Worm (Caenorhabditis elegans): ENCODE data around the gene klp-4.

klp-4 gene

DNA sequence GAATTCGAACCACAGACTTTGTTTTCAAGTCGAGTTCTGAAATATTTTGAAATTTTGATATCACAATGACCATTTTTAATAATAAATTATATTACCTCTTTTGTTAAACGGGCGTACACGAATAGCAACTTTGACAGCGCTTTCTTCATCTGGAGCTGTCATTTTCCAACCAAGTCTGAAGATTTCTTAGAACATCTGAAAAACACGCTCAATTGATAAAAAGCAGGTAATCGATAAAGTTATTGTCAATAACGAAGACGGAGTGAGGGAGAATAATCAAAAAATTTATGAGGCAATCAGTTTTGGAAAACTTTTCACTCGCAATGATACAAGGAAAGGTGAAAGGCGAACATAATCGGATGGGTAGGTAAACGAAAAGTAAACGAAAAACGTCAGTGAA lies at the start of gene klp-4:
TSS of gene klp-4 (minus strand) at position 201 of the 400 bp plus-strand sequence.
- TF ChIP-seq daf-16 (GFP tag; optimal IDR thresholded peaks at IDR 0.05) (no peak), daf-16 (tag; optimal IDR thresholded peaks at IDR 0.05) (peak; percentile 63), arid-1 (GFP tag; conservative IDR thresholded peaks at IDR 0.05) (no peak), unc-62 (GFP tag; optimal IDR thresholded peaks at IDR 0.05 in 1 of 2) (peak in 1 of 2 experiments; percentile 82), unc-62 (tag; optimal IDR thresholded peaks at IDR 0.05) (no peak), nhr-10 (tag; optimal IDR thresholded peaks at IDR 0.05) (no peak), fkh-10 (GFP tag; optimal IDR thresholded peaks at IDR 0.05) (no peak), nhr-41 (GFP tag; IDR thresholded peaks at IDR 0.05) (no peak), lin-38 (GFP tag; IDR thresholded peaks at IDR 0.05) (no peak), T26A8.4 (GFP tag; IDR thresholded peaks at IDR 0.05) (no peak), rbr-2 (tag; optimal IDR thresholded peaks at IDR 0.05) (no peak), aha-1 (tag) (no peak), T20F7.1 (GFP tag; optimal IDR thresholded peaks at IDR 0.05) (no peak), sdz-12 (GFP tag; optimal IDR thresholded peaks at IDR 0.05) (no peak), php-3 (GFP tag; IDR thresholded peaks at IDR 0.05) (no peak), pqm-1 (tag; optimal IDR thresholded peaks at IDR 0.05) (peak; percentile 6), ama-1 (optimal IDR thresholded peaks at IDR 0.05) (no peak)

DNA sequence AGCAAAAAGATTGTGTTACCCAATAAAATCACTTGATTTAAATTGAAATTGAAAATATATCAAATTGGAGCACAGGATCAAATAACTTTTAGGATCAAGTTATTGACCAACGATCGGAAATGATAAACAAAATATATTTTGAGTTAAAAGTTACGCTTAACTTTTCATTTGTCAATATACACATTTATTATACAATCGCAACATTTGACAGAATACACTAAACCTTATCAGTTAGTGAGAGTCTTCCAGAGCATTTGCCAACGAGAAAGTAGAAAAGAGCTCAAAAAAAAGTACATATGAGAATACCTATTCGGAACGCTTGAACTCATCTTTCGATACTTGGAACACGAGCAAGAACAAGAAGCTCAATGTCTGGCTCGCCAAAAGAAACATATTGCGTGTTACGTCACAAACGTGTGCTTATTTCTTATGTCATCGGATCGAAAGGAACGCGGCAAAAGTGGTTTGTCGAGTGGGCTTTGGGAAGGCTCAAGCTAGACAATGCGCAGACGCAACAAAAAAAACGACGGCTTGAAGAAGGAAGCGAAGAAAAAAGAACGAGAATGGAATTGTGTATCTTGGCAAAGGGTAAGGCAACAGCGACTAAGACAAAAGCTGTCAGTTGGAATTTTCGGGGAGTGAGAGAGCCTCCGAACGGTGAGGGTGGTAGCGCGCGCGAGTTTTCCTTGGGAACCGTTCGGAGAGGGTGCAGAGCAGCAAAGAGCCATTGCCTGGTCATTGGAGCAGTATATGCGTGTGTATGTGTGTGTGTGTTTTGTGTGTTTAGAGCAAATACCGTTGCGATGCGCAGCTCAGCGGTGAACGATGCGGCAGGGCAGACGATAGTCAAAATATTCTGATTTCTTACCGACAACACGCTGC lies 48.1 kb upstream of the klp-4 start:
- TF ChIP-seq T20F7.1 (GFP tag; optimal IDR thresholded peaks at IDR 0.05) (no peak), jun-1 (tag; optimal IDR thresholded peaks at IDR 0.05) (no peak), unc-62 (GFP tag; optimal IDR thresholded peaks at IDR 0.05 in 1 of 2) (peak in 1 of 2 experiments; percentile 84), unc-62 (tag; optimal IDR thresholded peaks at IDR 0.05) (no peak), pqm-1 (tag; optimal IDR thresholded peaks at IDR 0.05) (peak; percentile 68), aha-1 (tag) (peak; percentile 87), egl-43 (GFP tag; IDR thresholded peaks at IDR 0.05) (no peak), nhr-48 (tag; optimal IDR thresholded peaks at IDR 0.05) (no peak), mdl-1 (tag; optimal IDR thresholded peaks at IDR 0.05) (no peak), spr-3 (GFP tag; optimal IDR thresholded peaks at IDR 0.05) (no peak), ceh-82 (tag; optimal IDR thresholded peaks at IDR 0.05) (no peak), zfp-3 (GFP tag; conservative IDR thresholded peaks at IDR 0.05) (0 out of 2 replicates have a peak, but pooled peaks have one; percentile 28), php-3 (GFP tag; IDR thresholded peaks at IDR 0.05) (no peak), spr-1 (tag; optimal IDR thresholded peaks at IDR 0.05) (no peak), ama-1 (optimal IDR thresholded peaks at IDR 0.05) (no peak), lim-7 (GFP tag; IDR thresholded peaks at IDR 0.05) (0 out of 2 replicates have a peak, but pooled peaks have one; percentile 12), D1046.2 (GFP tag; IDR thresholded peaks at IDR 0.05) (no peak), fos-1 (tag; optimal IDR thresholded peaks at IDR 0.05) (no peak), madf-5 (GFP tag; IDR thresholded peaks at IDR 0.05) (no peak), Y105C5A.15 (GFP tag; IDR thresholded peaks at IDR 0.05) (no peak), ZK546.5 (tag; optimal IDR thresholded peaks at IDR 0.05) (no peak), dve-1 (tag; optimal IDR thresholded peaks at IDR 0.05; ENCODE audit: insufficient read depth) (peak; percentile 23), set-16 (GFP tag; IDR thresholded peaks at IDR 0.05) (peak; percentile 52), ceh-28 (tag; optimal IDR thresholded peaks at IDR 0.05) (no peak), nhr-28 (tag; optimal IDR thresholded peaks at IDR 0.05) (peak; percentile 24), daf-8 (GFP tag; IDR thresholded peaks at IDR 0.05) (no peak), daf-16 (GFP tag; optimal IDR thresholded peaks at IDR 0.05) (no peak), daf-16 (tag; optimal IDR thresholded peaks at IDR 0.05) (peak; percentile 75), ztf-7 (tag; optimal IDR thresholded peaks at IDR 0.05) (no peak), arid-1 (GFP tag; conservative IDR thresholded peaks at IDR 0.05) (no peak), nhr-76 (tag; optimal IDR thresholded peaks at IDR 0.05) (no peak), hlh-11 (tag; optimal IDR thresholded peaks at IDR 0.05) (no peak), F44E2.7 (GFP tag; IDR thresholded peaks at IDR 0.05) (no peak), dmd-6 (GFP tag; IDR thresholded peaks at IDR 0.05) (no peak), nhr-42 (GFP tag; IDR thresholded peaks at IDR 0.05) (0 out of 2 replicates have a peak, but pooled peaks have one; percentile 50)

Data from whole organism, L4 larva.